Worm (Caenorhabditis elegans): Measurements from ENCODE around the gene srj-9.

DNA sequence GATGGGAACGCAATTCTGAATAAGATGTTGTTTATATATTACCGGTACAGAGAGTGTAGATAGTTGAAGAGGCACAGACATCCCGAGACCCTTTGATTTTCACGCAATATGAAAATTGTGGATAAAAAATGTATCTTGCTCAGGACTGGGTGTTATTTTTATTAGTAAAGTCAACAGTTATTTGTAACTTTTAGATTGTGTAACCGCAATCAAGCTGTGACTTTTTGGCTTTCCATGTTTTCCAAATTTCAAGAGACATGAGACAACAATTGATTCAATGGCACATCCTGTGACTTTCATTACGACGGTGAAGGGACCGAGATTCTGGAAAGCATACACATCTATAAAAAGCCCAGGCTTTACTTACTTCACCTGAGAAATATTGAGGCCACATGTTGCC is 44.5 kb downstream of the srj-9 start:
- TF ChIP-seq tbx-9 (tag; optimal IDR thresholded peaks at IDR 0.05; ENCODE audit: borderline replicate concordance), result no peak
- no peak for TF ChIP-seq B0336.3 (GFP tag; IDR thresholded peaks at IDR 0.05)
- no peak for TF ChIP-seq Y53G8AR.9 (GFP tag; conservative IDR thresholded peaks at IDR 0.05)
- TF ChIP-seq K11D2.4 (GFP tag; IDR thresholded peaks at IDR 0.05), result no peak
- no peak for TF ChIP-seq ama-1 (optimal IDR thresholded peaks at IDR 0.05)
- no peak for TF ChIP-seq ama-1 (GFP tag; optimal IDR thresholded peaks at IDR 0.05)
- TF ChIP-seq pha-4 (tag; optimal IDR thresholded peaks at IDR 0.05), result no peak
- TF ChIP-seq attf-3 (GFP tag; conservative IDR thresholded peaks at IDR 0.05), result no peak
- no peak for TF ChIP-seq die-1 (tag; optimal IDR thresholded peaks at IDR 0.05)

All from whole organism, young adult.